Worm (Caenorhabditis elegans): Measurements from ENCODE around the gene F16G10.5.

DNA sequence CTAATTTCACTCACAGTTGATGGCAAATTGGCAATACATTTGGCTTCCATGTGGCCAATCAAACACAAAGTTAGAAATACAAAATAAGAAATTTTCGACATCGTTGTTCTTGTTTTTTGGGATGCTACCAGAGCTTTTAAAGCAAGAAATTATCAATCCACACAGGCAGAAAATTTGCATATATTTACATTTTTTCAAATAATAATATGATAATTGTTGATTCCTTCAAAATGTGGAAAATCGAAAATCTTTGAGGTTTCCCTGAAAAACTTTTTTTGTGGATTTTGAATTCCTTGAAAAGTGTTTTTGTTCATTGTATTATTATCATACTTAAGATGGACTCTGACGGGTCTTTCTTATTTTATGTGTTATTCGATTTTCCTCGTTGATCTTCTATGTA lies 23.8 kb downstream of the F16G10.5 start, which contains the start of gene F16G10.10:
- TF ChIP-seq lin-13 (GFP tag; optimal IDR thresholded peaks at IDR 0.05) (no peak), unc-62 (GFP tag; optimal IDR thresholded peaks at IDR 0.05) (no peak), mdl-1 (tag; optimal IDR thresholded peaks at IDR 0.05) (no peak), nhr-77 (tag; optimal IDR thresholded peaks at IDR 0.05) (no peak), egl-27 (tag; optimal IDR thresholded peaks at IDR 0.05) (no peak), gmeb-1 (tag; optimal IDR thresholded peaks at IDR 0.05) (no peak)

All from whole organism, L2 larva.